Fruit fly (Drosophila melanogaster): ENCODE results near the gene mesh.

mesh gene

dm6 chr3R:31232236-31232635 lies 36.7 kb upstream of the mesh start, which contains the start of gene CG15563:
Gene CG15563 (minus strand): TSS chr3R:31232336.
- TF ChIP-seq lola (GFP tag; optimal IDR thresholded peaks at IDR 0.05) (no peak), N (GFP tag; optimal IDR thresholded peaks at IDR 0.05) (no peak), rgr (GFP tag; optimal IDR thresholded peaks at IDR 0.05) (no peak), CG32264 (GFP tag; optimal IDR thresholded peaks at IDR 0.05) (no peak), dl (GFP tag; optimal IDR thresholded peaks at IDR 0.05; ENCODE audit: insufficient read depth in 1 of 2, partially characterized antibody in 2 of 2) (no peak), Mio (GFP tag; optimal IDR thresholded peaks at IDR 0.05) (no peak), CG9705 (GFP tag; optimal IDR thresholded peaks at IDR 0.05) (no peak), Hr78 (GFP tag; optimal IDR thresholded peaks at IDR 0.05) (no peak), CrebA (GFP tag; optimal IDR thresholded peaks at IDR 0.05; ENCODE audit: borderline replicate concordance) (no peak), Hnf4 (GFP tag; optimal IDR thresholded peaks at IDR 0.05) (no peak), Sp1 (GFP tag; optimal IDR thresholded peaks at IDR 0.05) (no peak), Hr83 (GFP tag; optimal IDR thresholded peaks at IDR 0.05; ENCODE audit: poor library complexity, severe bottlenecking) (no peak), Abd-B (GFP tag; optimal IDR thresholded peaks at IDR 0.05) (no peak), sv (GFP tag; optimal IDR thresholded peaks at IDR 0.05) (no peak), OdsH (GFP tag; optimal IDR thresholded peaks at IDR 0.05) (no peak), GATAd (GFP tag; optimal IDR thresholded peaks at IDR 0.05) (no peak)

DNA sequence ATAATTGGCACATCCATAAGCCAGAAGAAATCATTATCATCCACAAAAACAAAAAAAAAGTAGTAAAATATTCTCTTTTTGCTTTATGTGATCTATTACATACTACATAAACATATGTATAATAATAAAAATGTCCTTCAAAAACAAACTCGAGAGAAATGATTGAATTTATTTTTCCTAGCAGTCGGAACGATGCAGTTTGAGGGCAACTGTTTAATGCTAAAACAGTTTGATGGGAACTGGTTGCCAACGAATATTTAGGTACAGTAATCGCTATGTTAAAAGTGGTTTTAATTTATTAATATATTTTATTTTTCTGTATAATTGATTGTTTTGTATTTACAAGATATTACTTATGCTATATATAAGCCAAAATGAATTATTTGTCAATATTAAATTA lies 35.6 kb upstream of the mesh start:
- no peak for TF ChIP-seq foxo (GFP tag; optimal IDR thresholded peaks at IDR 0.05)
- peak; percentile 63 for TF ChIP-seq Myc (optimal IDR thresholded peaks at IDR 0.05)

dm6 chr3R:31225043-31225681 lies 29.6 kb upstream of the mesh start:
- TF ChIP-seq dmrt93B (GFP tag; optimal IDR thresholded peaks at IDR 0.05): peak; percentile 22
- TF ChIP-seq sage (GFP tag; optimal IDR thresholded peaks at IDR 0.05): peak; percentile 25
- TF ChIP-seq Hr83 (GFP tag; optimal IDR thresholded peaks at IDR 0.05; ENCODE audit: poor library complexity, severe bottlenecking): peak; percentile 66
- peak; percentile 76 for TF ChIP-seq ey (GFP tag; optimal IDR thresholded peaks at IDR 0.05)
- TF ChIP-seq HLH106 (tag; optimal IDR thresholded peaks at IDR 0.05): peak; percentile 63
- TF ChIP-seq Abd-B (GFP tag; optimal IDR thresholded peaks at IDR 0.05): no peak
- peak; percentile 46 for TF ChIP-seq Hnf4 (GFP tag; optimal IDR thresholded peaks at IDR 0.05)
- TF ChIP-seq OdsH (GFP tag; optimal IDR thresholded peaks at IDR 0.05): peak; percentile 26
- TF ChIP-seq Jra (GFP tag; optimal IDR thresholded peaks at IDR 0.05): peak; percentile 71
- no peak for TF ChIP-seq Rel (GFP tag; optimal IDR thresholded peaks at IDR 0.05)
- peak; percentile 59 for TF ChIP-seq Rel (tag; optimal IDR thresholded peaks at IDR 0.05)
- TF ChIP-seq tai (GFP tag; optimal IDR thresholded peaks at IDR 0.05): no peak
- no peak for TF ChIP-seq GATAd (GFP tag; optimal IDR thresholded peaks at IDR 0.05)
- TF ChIP-seq sv (GFP tag; optimal IDR thresholded peaks at IDR 0.05): no peak
- TF ChIP-seq fru (GFP tag; optimal IDR thresholded peaks at IDR 0.05): peak; percentile 80
- peak; percentile 72 for TF ChIP-seq br (GFP tag; optimal IDR thresholded peaks at IDR 0.05)
- no peak for TF ChIP-seq Dfd (GFP tag; optimal IDR thresholded peaks at IDR 0.05)
- peak; percentile 56 for TF ChIP-seq Sp1 (GFP tag; optimal IDR thresholded peaks at IDR 0.05)
- no peak for TF ChIP-seq pan (optimal IDR thresholded peaks at IDR 0.05)
- peak; percentile 79 for TF ChIP-seq h (GFP tag; optimal IDR thresholded peaks at IDR 0.05)
- TF ChIP-seq rgr (GFP tag; optimal IDR thresholded peaks at IDR 0.05): peak; percentile 80
- peak; percentile 58 for TF ChIP-seq psq (GFP tag; optimal IDR thresholded peaks at IDR 0.05)
- TF ChIP-seq foxo (GFP tag; optimal IDR thresholded peaks at IDR 0.05): peak in 1 of 2 experiments; percentile 74
- TF ChIP-seq brk (GFP tag; optimal IDR thresholded peaks at IDR 0.05): peak; percentile 64

DNA sequence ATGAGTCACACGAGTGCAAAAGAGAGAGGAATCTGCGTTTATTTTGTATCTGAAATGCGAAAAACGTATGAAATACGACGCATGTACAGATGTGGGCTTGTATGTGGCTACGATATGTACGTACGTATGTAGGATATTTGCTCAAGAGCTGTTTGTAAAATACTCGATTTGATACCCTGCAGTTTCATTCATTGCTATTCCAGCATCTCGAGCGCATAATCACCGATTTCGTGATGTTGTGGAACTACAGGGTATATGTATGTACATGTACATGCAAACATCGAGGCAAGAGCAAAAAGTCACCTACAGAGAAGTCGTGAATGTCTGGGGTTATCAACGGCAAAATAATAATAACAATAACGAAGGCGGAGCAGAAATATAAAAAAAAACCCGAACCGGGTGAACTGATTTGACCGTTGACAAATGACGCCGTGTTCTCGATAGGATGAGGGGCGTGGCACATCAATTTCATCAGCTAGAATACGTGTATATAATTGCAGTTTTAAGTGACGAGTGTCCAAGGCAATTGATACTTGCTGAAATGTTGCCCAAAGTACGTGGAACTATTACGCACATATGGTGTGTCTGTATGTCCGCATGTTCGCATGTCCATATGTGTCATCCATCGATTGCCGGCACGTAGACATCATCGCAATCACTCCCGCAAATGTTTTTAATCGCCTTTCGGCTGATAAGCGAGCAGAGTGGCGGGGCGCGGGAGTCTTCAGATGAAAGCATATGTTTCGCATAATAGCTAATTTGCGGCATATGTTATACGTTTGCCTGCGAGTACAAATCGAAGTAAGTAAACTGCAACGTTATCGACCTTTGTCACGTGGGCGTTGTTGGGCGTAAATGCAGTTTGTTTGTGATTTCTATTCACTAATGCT lies 28.7 kb upstream of the mesh start:
- TF ChIP-seq dl (GFP tag; optimal IDR thresholded peaks at IDR 0.05; ENCODE audit: insufficient read depth in 1 of 2, partially characterized antibody in 2 of 2) (no peak), sage (GFP tag; optimal IDR thresholded peaks at IDR 0.05) (peak; percentile 3), ey (GFP tag; optimal IDR thresholded peaks at IDR 0.05) (no peak), Rel (GFP tag; optimal IDR thresholded peaks at IDR 0.05) (no peak), Rel (tag; optimal IDR thresholded peaks at IDR 0.05) (peak; percentile 38), Jra (GFP tag; optimal IDR thresholded peaks at IDR 0.05) (peak; percentile 37), Sp1 (GFP tag; optimal IDR thresholded peaks at IDR 0.05) (no peak), woc (GFP tag; optimal IDR thresholded peaks at IDR 0.05) (no peak), OdsH (GFP tag; optimal IDR thresholded peaks at IDR 0.05) (peak; percentile 26), psq (GFP tag; optimal IDR thresholded peaks at IDR 0.05) (peak; percentile 4)
